Worm (Caenorhabditis elegans) whole organism, late embryonic: ENCODE results near the gene sdz-37.

Source experiments
- C08G9.2 ChIP-seq: sonication (generic microtip); optimal IDR thresholded peaks from 2 replicates; lab custom pipeline; 2016; ENCODE audit warnings: mild to moderate bottlenecking, missing genetic modification characterization, moderate library complexity, missing compliant biosample characterization
- C38D4.7 ChIP-seq: fragments of 200-800 bp; sonication (Bioruptor generic); optimal IDR thresholded peaks from 2 replicates; lab custom pipeline; 2018; ENCODE audit warnings: mild to moderate bottlenecking, missing genetic modification characterization, moderate library complexity, missing compliant biosample characterization
- F13H6.1 ChIP-seq: sonication (generic microtip); optimal IDR thresholded peaks from 2 replicates; lab custom pipeline; 2016; ENCODE audit warnings: missing genetic modification characterization, missing compliant biosample characterization
- K09A11.1 ChIP-seq: sonication (generic microtip); optimal IDR thresholded peaks from 2 replicates; lab custom pipeline; 2017; ENCODE audit warnings: antibody characterized with exemption, mild to moderate bottlenecking, missing genetic modification characterization, missing compliant biosample characterization; ENCODE audit not compliant: insufficient read depth
- Y22D7AL.16 ChIP-seq: sonication (generic microtip); optimal IDR thresholded peaks from 2 replicates; lab custom pipeline; 2016; ENCODE audit warnings: missing genetic modification characterization, missing compliant biosample characterization
- ahr-1 ChIP-seq: sonication (generic microtip); optimal IDR thresholded peaks from 2 replicates; lab custom pipeline; 2016; ENCODE audit warnings: missing genetic modification characterization, missing compliant biosample characterization
- ama-1 ChIP-seq: fragments of 150-350 bp; optimal IDR thresholded peaks from 2 replicates; lab custom pipeline; 2014
- ceh-19 ChIP-seq: fragments of 200-800 bp; sonication (Bioruptor generic); optimal IDR thresholded peaks from 2 replicates; lab custom pipeline; 2018; ENCODE audit warnings: mild to moderate bottlenecking, missing genetic modification characterization, missing compliant biosample characterization
- ceh-2 ChIP-seq: sonication (generic microtip); optimal IDR thresholded peaks from 2 replicates; lab custom pipeline; 2016; ENCODE audit warnings: missing genotype, missing genetic modification characterization, missing compliant biosample characterization
- ceh-22 ChIP-seq: sonication (generic microtip); optimal IDR thresholded peaks from 2 replicates; lab custom pipeline; 2017; ENCODE audit warnings: missing biosample characterization, missing genetic modification characterization
- ceh-30 ChIP-seq: fragments of 150-350 bp; optimal IDR thresholded peaks from 2 replicates; lab custom pipeline; 2014; ENCODE audit warnings: missing biosample characterization, missing genetic modification characterization
- ceh-45 ChIP-seq: fragments of 200-800 bp; sonication (Bioruptor generic); IDR thresholded peaks from 2 replicates; pipeline ENCODE4 v1.3.6; 2022; ENCODE audit warnings: missing genetic modification reagents, missing genetic modification characterization, missing compliant biosample characterization
- ceh-48 ChIP-seq: sonication (generic microtip); optimal IDR thresholded peaks from 2 replicates; lab custom pipeline; 2016; ENCODE audit warnings: missing genetic modification characterization, inconsistent platforms, missing compliant biosample characterization
- che-1 ChIP-seq: sonication (generic microtip); optimal IDR thresholded peaks from 2 replicates; lab custom pipeline; 2016; ENCODE audit warnings: mild to moderate bottlenecking, missing genetic modification characterization, missing compliant biosample characterization
- dve-1 ChIP-seq: sonication (generic microtip); optimal IDR thresholded peaks from 2 replicates; lab custom pipeline; 2017; ENCODE audit warnings: antibody characterized with exemption, mild to moderate bottlenecking, missing genetic modification characterization, missing compliant biosample characterization
- elt-2 ChIP-seq: sonication (generic microtip); optimal IDR thresholded peaks from 2 replicates; lab custom pipeline; 2016; ENCODE audit warnings: missing genetic modification reagents, missing genetic modification characterization, missing compliant biosample characterization
- elt-4 ChIP-seq: sonication (generic microtip); optimal IDR thresholded peaks from 2 replicates; lab custom pipeline; 2016; ENCODE audit warnings: missing genetic modification characterization, missing compliant biosample characterization
- ets-4 ChIP-seq: sonication (generic microtip); optimal IDR thresholded peaks from 2 replicates; lab custom pipeline; 2016; ENCODE audit warnings: missing genetic modification characterization, missing compliant biosample characterization
- eyg-1 ChIP-seq: sonication (generic microtip); optimal IDR thresholded peaks from 2 replicates; lab custom pipeline; 2016; ENCODE audit warnings: missing genotype, missing genetic modification characterization, missing compliant biosample characterization
- fax-1 ChIP-seq: sonication (generic microtip); optimal IDR thresholded peaks from 2 replicates; lab custom pipeline; 2016; ENCODE audit warnings: missing genotype, missing genetic modification characterization, missing compliant biosample characterization
- fkh-10 ChIP-seq: fragments of 150-350 bp; optimal IDR thresholded peaks from 2 replicates; lab custom pipeline; 2014; ENCODE audit warnings: missing biosample characterization, missing genetic modification reagents, missing genetic modification characterization
- hlh-13 ChIP-seq: fragments of 200-800 bp; sonication (Bioruptor generic); optimal IDR thresholded peaks from 2 replicates; lab custom pipeline; 2018; ENCODE audit warnings: mild to moderate bottlenecking, missing genetic modification characterization, missing compliant biosample characterization
- hlh-30 ChIP-seq: sonication (generic microtip); optimal IDR thresholded peaks from 2 replicates; lab custom pipeline; 2017; ENCODE audit warnings: antibody characterized with exemption, missing genetic modification characterization, missing compliant biosample characterization; ENCODE audit not compliant: insufficient read depth
- hlh-6 ChIP-seq: sonication (generic microtip); optimal IDR thresholded peaks from 2 replicates; lab custom pipeline; 2016; ENCODE audit warnings: missing genotype, missing genetic modification characterization, missing compliant biosample characterization
- lim-6 ChIP-seq: sonication (generic microtip); optimal IDR thresholded peaks from 2 replicates; lab custom pipeline; 2016; ENCODE audit warnings: missing genetic modification characterization, missing compliant biosample characterization
- nfya-1 ChIP-seq: sonication (generic microtip); optimal IDR thresholded peaks from 2 replicates; lab custom pipeline; 2017; ENCODE audit warnings: missing genetic modification characterization, mild to moderate bottlenecking, missing compliant biosample characterization, antibody characterized with exemption, moderate library complexity
- nhr-232 ChIP-seq: sonication (generic microtip); optimal IDR thresholded peaks from 2 replicates; lab custom pipeline; 2016; ENCODE audit warnings: missing genetic modification characterization, missing compliant biosample characterization
- npax-4 ChIP-seq: sonication (generic microtip); optimal IDR thresholded peaks from 2 replicates; lab custom pipeline; 2016; ENCODE audit warnings: missing genetic modification characterization, missing compliant biosample characterization
- pag-3 ChIP-seq: sonication (generic microtip); optimal IDR thresholded peaks from 2 replicates; lab custom pipeline; 2016; ENCODE audit warnings: missing compliant biosample characterization, missing genetic modification characterization, borderline replicate concordance
- pha-4 ChIP-seq: fragments of 150-350 bp; optimal IDR thresholded peaks from 2 replicates; lab custom pipeline; 2018; ENCODE audit warnings: missing biosample characterization, missing genetic modification reagents, missing genetic modification characterization
- pqm-1 ChIP-seq: sonication (generic microtip); optimal IDR thresholded peaks from 2 replicates; lab custom pipeline; 2016; ENCODE audit warnings: missing genetic modification characterization, missing compliant biosample characterization
- sdc-2 ChIP-seq: sonication (generic microtip); optimal IDR thresholded peaks from 2 replicates; lab custom pipeline; 2016; ENCODE audit warnings: missing genotype, missing genetic modification characterization, missing compliant biosample characterization
- sox-4 ChIP-seq: sonication (generic microtip); optimal IDR thresholded peaks from 2 replicates; lab custom pipeline; 2017; ENCODE audit warnings: mild to moderate bottlenecking, missing genetic modification characterization, inconsistent platforms, missing compliant biosample characterization
- syd-9 ChIP-seq: sonication (generic microtip); optimal IDR thresholded peaks from 2 replicates; lab custom pipeline; 2016; ENCODE audit warnings: mild to moderate bottlenecking, missing genetic modification characterization, moderate library complexity, missing compliant biosample characterization
- tbx-2 ChIP-seq: sonication (generic microtip); optimal IDR thresholded peaks from 2 replicates; lab custom pipeline; 2016; ENCODE audit warnings: missing genetic modification characterization, missing compliant biosample characterization
- ttx-3 ChIP-seq: sonication (generic microtip); optimal IDR thresholded peaks from 2 replicates; lab custom pipeline; 2016; ENCODE audit warnings: missing genetic modification reagents, missing genetic modification characterization, missing compliant biosample characterization
- unc-3 ChIP-seq, 2 experiments: fragments of 200-800 bp in 1 of 2; sonication (Bioruptor generic) in 1 of 2; sonication (generic microtip) in 1 of 2; conservative IDR thresholded peaks in 1 of 2; optimal IDR thresholded peaks in 1 of 2; 2 replicates each; pipeline versions ENCODE4 v1.3.6 to Lab custom; 2016 to 2022; ENCODE audit warnings: missing compliant biosample characterization in 2 of 2, missing genetic modification characterization in 2 of 2, missing genetic modification reagents in 1 of 2
- unc-42 ChIP-seq: sonication (generic microtip); optimal IDR thresholded peaks from 2 replicates; lab custom pipeline; 2016; ENCODE audit warnings: missing genotype, missing genetic modification characterization, missing compliant biosample characterization
- zip-5 ChIP-seq: sonication (generic microtip); optimal IDR thresholded peaks from 2 replicates; lab custom pipeline; 2016; ENCODE audit warnings: missing genetic modification characterization, missing compliant biosample characterization
- ztf-16 ChIP-seq: sonication (generic microtip); optimal IDR thresholded peaks from 2 replicates; lab custom pipeline; 2017; ENCODE audit warnings: missing genetic modification characterization, missing compliant biosample characterization

The sdz-37 gene

ce11 chrII:10476959-10477358, 12.3 kb downstream of the sdz-37 start, which contains the start of gene ZK666.4:
ZK666.4 (plus strand) TSS chrII:10477259.
- no peak for TF ChIP-seq ceh-2 (tag; lab: Kevin White, UChicago)
- TF ChIP-seq nfya-1 (tag; lab: Kevin White, UChicago): no peak
- TF ChIP-seq ceh-48 (tag; lab: Kevin White, UChicago): no peak
- TF ChIP-seq hlh-6 (tag; lab: Kevin White, UChicago): no peak
- TF ChIP-seq sdc-2 (tag; lab: Kevin White, UChicago): no peak
- TF ChIP-seq dve-1 (tag; lab: Kevin White, UChicago): no peak
- TF ChIP-seq che-1 (tag; lab: Kevin White, UChicago): no peak
- TF ChIP-seq hlh-30 (tag; lab: Kevin White, UChicago): no peak
- no peak for TF ChIP-seq lim-6 (tag; lab: Kevin White, UChicago)
- TF ChIP-seq elt-2: no peak
- TF ChIP-seq F13H6.1 (tag; lab: Kevin White, UChicago): no peak
- TF ChIP-seq eyg-1 (tag; lab: Kevin White, UChicago): no peak
- no peak for TF ChIP-seq ama-1 (lab: Kevin White, UChicago)

ce11 chrII:10479348-10479747, 14.7 kb downstream of the sdz-37 start, which contains the start of gene clec-59:
clec-59 (minus strand) TSS chrII:10479448.
- TF ChIP-seq npax-4: no peak
- TF ChIP-seq K09A11.1 (tag; lab: Kevin White, UChicago): no peak
- no peak for TF ChIP-seq ama-1 (lab: Kevin White, UChicago)
- TF ChIP-seq elt-4: no peak
- TF ChIP-seq unc-3 (GFP tag; conservative IDR thresholded peaks at IDR 0.05; lab: Robert Waterston, UW): no peak
- no peak for TF ChIP-seq unc-3 (tag; optimal IDR thresholded peaks at IDR 0.05; lab: Kevin White, UChicago)
- no peak for TF ChIP-seq ceh-19 (GFP tag; lab: Kevin White, UChicago)
- no peak for TF ChIP-seq zip-5
- TF ChIP-seq C08G9.2 (tag; lab: Kevin White, UChicago): no peak
- no peak for TF ChIP-seq pqm-1 (tag; lab: Kevin White, UChicago)
- no peak for TF ChIP-seq C38D4.7 (GFP tag; lab: Kevin White, UChicago)
- no peak for TF ChIP-seq fkh-10 (GFP tag; lab: Kevin White, UChicago)
- TF ChIP-seq ztf-16 (tag; lab: Kevin White, UChicago): no peak
- no peak for TF ChIP-seq Y22D7AL.16 (tag; lab: Kevin White, UChicago)
- TF ChIP-seq unc-42 (tag; lab: Kevin White, UChicago): no peak
- TF ChIP-seq pha-4 (tag; lab: Kevin White, UChicago): no peak
- no peak for TF ChIP-seq syd-9 (tag; lab: Kevin White, UChicago)

ce11 chrII:10480043-10480442, 15.4 kb downstream of the sdz-37 start:
- TF ChIP-seq unc-42 (tag; lab: Kevin White, UChicago) (no peak), ceh-22 (no peak), dve-1 (tag; lab: Kevin White, UChicago) (no peak), ttx-3 (no peak), ceh-45 (no peak), pag-3 (no peak), nhr-232 (tag; lab: Kevin White, UChicago) (no peak), sox-4 (tag; lab: Kevin White, UChicago) (no peak), sdc-2 (tag; lab: Kevin White, UChicago) (no peak)

- TF ChIP-seq ets-4 (tag; lab: Kevin White, UChicago) (no peak), fkh-10 (GFP tag; lab: Kevin White, UChicago) (no peak), tbx-2 (tag; lab: Kevin White, UChicago) (no peak), hlh-13 (GFP tag; lab: Kevin White, UChicago) (no peak), hlh-30 (tag; lab: Kevin White, UChicago) (no peak), C08G9.2 (tag; lab: Kevin White, UChicago) (no peak), syd-9 (tag; lab: Kevin White, UChicago) (no peak), ahr-1 (tag; lab: Kevin White, UChicago) (no peak), sox-4 (tag; lab: Kevin White, UChicago) (no peak), ceh-30 (tag; lab: Kevin White, UChicago) (no peak), che-1 (tag; lab: Kevin White, UChicago) (no peak), unc-42 (tag; lab: Kevin White, UChicago) (no peak), ama-1 (lab: Kevin White, UChicago) (no peak), pag-3 (no peak), ceh-48 (tag; lab: Kevin White, UChicago) (no peak), fax-1 (no peak)
Measured at ce11 chrII:10481824-10482556, 17.3 kb downstream of the sdz-37 start, which contains the start of the genes clec-60 and ZK666.11. clec-60 (minus strand) TSS chrII:10481874. ZK666.11 (plus strand) TSS chrII:10482522.
